Worm (Caenorhabditis elegans) whole organism, L1 larva: ENCODE measurements around the gene C50C3.1.

Source experiments
- C04F5.9 ChIP-seq: sonication (generic microtip); optimal IDR thresholded peaks from 2 replicates; lab custom pipeline; 2016; ENCODE audit warnings: missing genetic modification characterization, missing compliant biosample characterization
- C16A3.4 ChIP-seq: fragments of 150-350 bp; optimal IDR thresholded peaks from 2 replicates; lab custom pipeline; 2014; ENCODE audit warnings: missing biosample characterization, missing genetic modification characterization
- C34B4.2 ChIP-seq: sonication (generic microtip); optimal IDR thresholded peaks from 2 replicates; lab custom pipeline; 2017; ENCODE audit warnings: mild to moderate bottlenecking, missing genetic modification characterization, missing compliant biosample characterization
- F16B12.6 ChIP-seq: fragments of 150-350 bp; optimal IDR thresholded peaks from 2 replicates; lab custom pipeline; 2014; ENCODE audit warnings: missing biosample characterization, missing genetic modification characterization
- aha-1 ChIP-seq: fragments of 150-350 bp; optimal IDR thresholded peaks from 2 replicates; lab custom pipeline; 2014; ENCODE audit warnings: missing biosample characterization, missing genetic modification characterization
- aly-2 ChIP-seq: fragments of 150-350 bp; optimal IDR thresholded peaks from 2 replicates; lab custom pipeline; 2014; ENCODE audit warnings: missing biosample characterization, missing genetic modification characterization
- ama-1 ChIP-seq: fragments of 150-350 bp; optimal IDR thresholded peaks from 2 replicates; lab custom pipeline; 2014
- blmp-1 ChIP-seq: fragments of 150-350 bp; optimal IDR thresholded peaks from 2 replicates; lab custom pipeline; 2014; ENCODE audit warnings: missing biosample characterization, missing genetic modification characterization
- ceh-63 ChIP-seq: fragments of 200-800 bp; sonication (Bioruptor generic); optimal IDR thresholded peaks from 2 replicates; lab custom pipeline; 2018; ENCODE audit warnings: mild to moderate bottlenecking, missing genetic modification characterization, missing compliant biosample characterization
- ceh-8 ChIP-seq: fragments of 200-800 bp; sonication (Bioruptor generic); optimal IDR thresholded peaks from 2 replicates; lab custom pipeline; 2018; ENCODE audit warnings: mild to moderate bottlenecking, missing genetic modification characterization, moderate library complexity, missing compliant biosample characterization
- ceh-88 ChIP-seq: fragments of 200-800 bp; sonication (Bioruptor generic); IDR thresholded peaks from 2 replicates; pipeline ENCODE4 v1.3.6; 2022; ENCODE audit warnings: missing genetic modification characterization, missing compliant biosample characterization
- ces-1 ChIP-seq: fragments of 150-350 bp; optimal IDR thresholded peaks from 2 replicates; lab custom pipeline; 2014; ENCODE audit warnings: missing biosample characterization, missing genetic modification reagents, missing genetic modification characterization
- dpl-1 ChIP-seq, 3 experiments: fragments of 150-350 bp in 2 of 3; sonication (generic microtip) in 1 of 3; optimal IDR thresholded peaks; 2 replicates each; lab custom pipeline; 2014 to 2017; ENCODE audit warnings: missing biosample characterization in 3 of 3, missing genetic modification characterization in 3 of 3, missing genetic modification reagents in 3 of 3
- efl-1 ChIP-seq, 4 experiments: fragments of 150-350 bp; optimal IDR thresholded peaks in 3 of 4; peaks in 1 of 4; 1 replicate in 1 of 4; 2 replicates in 3 of 4; lab custom pipeline; 2014; ENCODE audit warnings: missing biosample characterization in 2 of 4, missing genetic modification characterization in 2 of 4, missing genetic modification reagents in 2 of 4
- efl-3 ChIP-seq: fragments of 200-800 bp; sonication (Bioruptor generic); optimal IDR thresholded peaks from 2 replicates; lab custom pipeline; 2018; ENCODE audit warnings: mild to moderate bottlenecking, missing genetic modification characterization, missing compliant biosample characterization
- egl-13 ChIP-seq: sonication (generic microtip); optimal IDR thresholded peaks from 2 replicates; lab custom pipeline; 2016; ENCODE audit warnings: missing genotype, missing genetic modification reagents, missing genetic modification characterization, missing compliant biosample characterization
- elt-2 ChIP-seq: sonication (generic microtip); optimal IDR thresholded peaks from 2 replicates; lab custom pipeline; 2016; ENCODE audit warnings: missing genetic modification characterization, mild to moderate bottlenecking, inconsistent platforms, missing compliant biosample characterization, missing genetic modification reagents
- ets-5 ChIP-seq: fragments of 200-800 bp; sonication (Bioruptor generic); IDR thresholded peaks from 2 replicates; pipeline ENCODE4 v1.3.6; 2022; ENCODE audit warnings: missing genetic modification characterization, missing compliant biosample characterization
- fkh-8 ChIP-seq: sonication (generic microtip); optimal IDR thresholded peaks from 2 replicates; lab custom pipeline; 2016; ENCODE audit warnings: mild to moderate bottlenecking, missing genetic modification characterization, missing compliant biosample characterization
- hlh-17 ChIP-seq: fragments of 200-800 bp; sonication (Bioruptor generic); optimal IDR thresholded peaks from 2 replicates; lab custom pipeline; 2018; ENCODE audit warnings: missing genetic modification characterization, mild to moderate bottlenecking, missing compliant biosample characterization, moderate library complexity, borderline replicate concordance
- hpl-2 ChIP-seq: fragments of 150-350 bp; optimal IDR thresholded peaks from 2 replicates; lab custom pipeline; 2014; ENCODE audit warnings: missing biosample characterization, missing genetic modification reagents, missing genetic modification characterization
- lin-13 ChIP-seq: fragments of 150-350 bp; optimal IDR thresholded peaks from 2 replicates; lab custom pipeline; 2014; ENCODE audit warnings: missing biosample characterization, missing genetic modification reagents, missing genetic modification characterization
- lin-39 ChIP-seq: fragments of 150-350 bp; optimal IDR thresholded peaks from 2 replicates; lab custom pipeline; 2014; ENCODE audit warnings: missing biosample characterization, missing genetic modification reagents, missing genetic modification characterization
- lir-3 ChIP-seq: sonication (generic microtip); optimal IDR thresholded peaks from 2 replicates; lab custom pipeline; 2016; ENCODE audit warnings: mild to moderate bottlenecking, missing genetic modification characterization, moderate library complexity, missing compliant biosample characterization; ENCODE audit not compliant: poor library complexity
- lsy-2 ChIP-seq, 2 experiments: fragments of 150-350 bp; optimal IDR thresholded peaks; 2 replicates each; lab custom pipeline; 2014; ENCODE audit warnings: missing biosample characterization in 2 of 2, missing genetic modification characterization in 2 of 2
- mep-1 ChIP-seq: fragments of 150-350 bp; optimal IDR thresholded peaks from 2 replicates; lab custom pipeline; 2014; ENCODE audit warnings: missing biosample characterization, missing genetic modification characterization
- nhr-11 ChIP-seq: fragments of 150-350 bp; optimal IDR thresholded peaks from 2 replicates; lab custom pipeline; 2014; ENCODE audit warnings: missing biosample characterization, missing genetic modification characterization
- nhr-12 ChIP-seq: sonication (generic microtip); optimal IDR thresholded peaks from 2 replicates; lab custom pipeline; 2017; ENCODE audit warnings: missing biosample characterization, missing genetic modification characterization
- nhr-20 ChIP-seq: sonication (generic microtip); optimal IDR thresholded peaks from 2 replicates; lab custom pipeline; 2016; ENCODE audit warnings: mild to moderate bottlenecking, missing genetic modification characterization, missing compliant biosample characterization
- nhr-237 ChIP-seq: fragments of 150-350 bp; optimal IDR thresholded peaks from 2 replicates; lab custom pipeline; 2014; ENCODE audit warnings: missing biosample characterization, missing genetic modification characterization
- nhr-47 ChIP-seq: sonication (generic microtip); optimal IDR thresholded peaks from 2 replicates; lab custom pipeline; 2016; ENCODE audit warnings: mild to moderate bottlenecking, missing genetic modification characterization, moderate library complexity, missing compliant biosample characterization
- nhr-71 ChIP-seq: sonication (generic microtip); optimal IDR thresholded peaks from 2 replicates; lab custom pipeline; 2016; ENCODE audit warnings: mild to moderate bottlenecking, missing genetic modification characterization, moderate library complexity, missing compliant biosample characterization
- nhr-76 ChIP-seq: sonication (generic microtip); optimal IDR thresholded peaks from 2 replicates; lab custom pipeline; 2017; ENCODE audit warnings: missing biosample characterization, missing genetic modification characterization
- nhr-85 ChIP-seq: sonication (generic microtip); peaks from one replicate; lab custom pipeline; 2016; ENCODE audit warnings: missing genetic modification characterization, inconsistent platforms, missing compliant biosample characterization
- nhr-90 ChIP-seq: sonication (generic microtip); optimal IDR thresholded peaks from 2 replicates; lab custom pipeline; 2016; ENCODE audit warnings: mild to moderate bottlenecking, missing genetic modification characterization, missing compliant biosample characterization; ENCODE audit not compliant: poor library complexity
- pax-3 ChIP-seq: fragments of 200-800 bp; sonication (Bioruptor generic); optimal IDR thresholded peaks from 2 replicates; lab custom pipeline; 2018; ENCODE audit warnings: mild to moderate bottlenecking, missing genetic modification characterization, moderate library complexity, missing compliant biosample characterization
- rnt-1 ChIP-seq: sonication (generic microtip); optimal IDR thresholded peaks from 2 replicates; lab custom pipeline; 2016; ENCODE audit warnings: mild to moderate bottlenecking, missing genetic modification characterization, moderate library complexity, missing compliant biosample characterization
- skn-1 ChIP-seq: fragments of 150-350 bp; optimal IDR thresholded peaks from 2 replicates; lab custom pipeline; 2014; ENCODE audit warnings: missing biosample characterization, missing genetic modification characterization
- swsn-7 ChIP-seq: sonication (generic microtip); optimal IDR thresholded peaks from 2 replicates; lab custom pipeline; 2016; ENCODE audit warnings: missing genetic modification characterization, missing compliant biosample characterization
- tbx-2 ChIP-seq: sonication (generic microtip); optimal IDR thresholded peaks from 2 replicates; lab custom pipeline; 2016; ENCODE audit warnings: missing genetic modification characterization, missing compliant biosample characterization
- tlp-1 ChIP-seq: fragments of 150-350 bp; optimal IDR thresholded peaks from 2 replicates; lab custom pipeline; 2014; ENCODE audit warnings: missing biosample characterization, missing genetic modification characterization
- unc-30 ChIP-seq: sonication (generic microtip); optimal IDR thresholded peaks from 2 replicates; lab custom pipeline; 2017; ENCODE audit warnings: missing biosample characterization, missing genetic modification characterization
- unc-62 ChIP-seq: fragments of 150-350 bp; optimal IDR thresholded peaks from 2 replicates; lab custom pipeline; 2014; ENCODE audit warnings: missing biosample characterization, missing genetic modification reagents, missing genetic modification characterization
- unc-86 ChIP-seq: sonication (generic microtip); optimal IDR thresholded peaks from 2 replicates; lab custom pipeline; 2016; ENCODE audit warnings: missing genetic modification characterization, missing compliant biosample characterization
- unc-98 ChIP-seq: fragments of 200-800 bp; sonication (Bioruptor generic); IDR thresholded peaks from 2 replicates; pipeline ENCODE4 v1.3.6; 2022; ENCODE audit warnings: missing genetic modification characterization, missing compliant biosample characterization
- xbp-1 ChIP-seq: sonication (generic microtip); optimal IDR thresholded peaks from 2 replicates; lab custom pipeline; 2016; ENCODE audit warnings: missing genetic modification characterization, missing compliant biosample characterization
- zag-1 ChIP-seq: fragments of 150-350 bp; optimal IDR thresholded peaks from 2 replicates; lab custom pipeline; 2014; ENCODE audit warnings: missing biosample characterization, missing genetic modification characterization
- ztf-4 ChIP-seq: fragments of 150-350 bp; optimal IDR thresholded peaks from 2 replicates; lab custom pipeline; 2014; ENCODE audit warnings: missing biosample characterization, missing genetic modification characterization

C50C3.1 gene

ce11 chrIII:8161238-8161637 is 30.6 kb upstream of the C50C3.1 start, which contains the start of gene inpp-5K:
Gene inpp-5K (minus strand): TSS chrIII:8161338.
- TF ChIP-seq efl-1 (optimal IDR thresholded peaks at IDR 0.05; lab: Kevin White, UChicago) (no peak), efl-1 (GFP tag; optimal IDR thresholded peaks at IDR 0.05 in 1 of 2; lab: Kevin White, UChicago) (no peak), ceh-63 (no peak), pax-3 (tag; lab: Kevin White, UChicago) (no peak), unc-62 (no peak), nhr-47 (tag; lab: Kevin White, UChicago) (no peak), aly-2 (tag; lab: Kevin White, UChicago) (peak; percentile 33)

ce11 chrIII:8163283-8163682 is 28.5 kb upstream of the C50C3.1 start, which contains the start of gene bath-42:
Gene bath-42 (minus strand): TSS chrIII:8163383.
- TF ChIP-seq nhr-12 (tag; lab: Kevin White, UChicago) (no peak), unc-98 (GFP tag; lab: Robert Waterston, UW) (no peak), F16B12.6 (no peak), C16A3.4 (no peak), nhr-20 (tag; lab: Kevin White, UChicago) (no peak), ceh-88 (GFP tag; lab: Robert Waterston, UW) (no peak), nhr-237 (tag; lab: Kevin White, UChicago) (no peak)

- TF ChIP-seq tlp-1 (tag; lab: Kevin White, UChicago) (no peak), hlh-17 (GFP tag; lab: Kevin White, UChicago) (no peak), hpl-2 (GFP tag; lab: Kevin White, UChicago) (no peak), nhr-11 (no peak), nhr-76 (tag; lab: Kevin White, UChicago) (peak; percentile 13), skn-1 (peak; percentile 94), pax-3 (tag; lab: Kevin White, UChicago) (peak; percentile 71), unc-86 (tag; lab: Kevin White, UChicago) (peak; percentile 80), nhr-20 (tag; lab: Kevin White, UChicago) (peak; percentile 90), mep-1 (peak; percentile 96), ama-1 (peak; percentile 51), swsn-7 (tag; lab: Kevin White, UChicago) (peak; percentile 87), ceh-88 (GFP tag; lab: Robert Waterston, UW) (peak; percentile 48; the same call in 1 of the 2 replicates), C34B4.2 (tag; lab: Kevin White, UChicago) (no peak), dpl-1 (GFP tag; optimal IDR thresholded peaks at IDR 0.05; lab: Kevin White, UChicago) (peak; percentile 92 to 95 (median 93)), nhr-71 (tag; lab: Kevin White, UChicago) (peak; percentile 92), lir-3 (tag; lab: Kevin White, UChicago) (peak; percentile 52), lsy-2 (tag; optimal IDR thresholded peaks at IDR 0.05; lab: Kevin White, UChicago) (peak; percentile 99), zag-1 (tag; lab: Kevin White, UChicago) (no peak), C04F5.9 (tag; lab: Kevin White, UChicago) (peak; percentile 35), ets-5 (GFP tag; lab: Robert Waterston, UW) (no peak), nhr-237 (tag; lab: Kevin White, UChicago) (peak; percentile 58), xbp-1 (tag; lab: Kevin White, UChicago) (peak; percentile 88), nhr-90 (peak; percentile 71), unc-30 (no peak), elt-2 (tag; lab: Kevin White, UChicago) (peak; percentile 33), unc-62 (no peak), lin-39 (tag; lab: Kevin White, UChicago) (peak; percentile 48), efl-3 (GFP tag; lab: Kevin White, UChicago) (no peak), fkh-8 (peak; percentile 93), rnt-1 (peak; percentile 91), aha-1 (tag; lab: Kevin White, UChicago) (no peak), ceh-8 (peak; percentile 44), nhr-85 (tag; lab: Kevin White, UChicago) (peak; percentile 85), tbx-2 (peak; percentile 88), egl-13 (tag; lab: Kevin White, UChicago) (peak; percentile 68), blmp-1 (tag; lab: Kevin White, UChicago) (peak; percentile 95), ces-1 (GFP tag; lab: Kevin White, UChicago) (no peak), ztf-4 (tag; lab: Kevin White, UChicago) (peak; percentile 69), lin-13 (GFP tag; lab: Kevin White, UChicago) (peak; percentile 88)
Measured at ce11 chrIII:8163788-8164423, 27.9 kb upstream of the C50C3.1 start, which contains the start of gene prp-8. Gene prp-8 (plus strand): TSS chrIII:8164373.
